Fruit fly (Drosophila melanogaster): ENCODE measurements around the gene crn.

Gene crn

DNA sequence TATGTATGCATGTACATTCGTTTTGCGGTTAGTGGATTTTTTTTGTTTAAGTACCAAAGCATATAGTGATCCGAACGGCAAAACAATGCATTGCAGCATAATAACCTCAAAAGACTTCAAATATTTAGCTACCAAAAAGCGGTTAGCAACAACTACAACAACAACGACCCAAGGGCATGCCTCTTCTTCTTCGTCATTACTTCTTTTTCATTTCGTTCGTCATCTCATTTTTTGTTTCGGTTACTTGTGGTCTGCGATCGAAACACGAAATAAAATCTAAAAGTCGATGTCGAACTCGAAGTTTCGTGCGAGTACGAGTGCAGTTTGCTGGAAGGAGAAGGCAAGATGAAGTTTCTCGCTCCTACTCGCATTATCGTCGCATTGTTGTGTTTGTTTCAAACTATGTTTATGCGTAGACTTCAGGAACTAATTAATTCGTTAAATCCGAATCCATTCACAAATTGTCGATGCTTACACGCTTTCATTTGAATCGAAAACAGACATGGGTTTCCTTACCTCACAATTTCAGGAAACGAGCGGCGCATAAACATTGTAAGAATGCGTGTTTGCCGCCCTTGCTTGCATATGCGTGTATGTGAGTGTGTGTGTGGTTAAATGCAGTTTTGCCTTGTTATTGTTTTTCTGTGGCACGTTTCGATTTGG, 49.1 kb upstream of the crn start (continued):
- TF ChIP-seq Opbp (GFP tag; IDR thresholded peaks at IDR 0.05; ENCODE audit: partially characterized antibody) (no peak), H15 (GFP tag; IDR thresholded peaks at IDR 0.05) (peak; percentile 73; the same call in 2 of the 3 replicates), Jarid2 (GFP tag; optimal IDR thresholded peaks at IDR 0.05) (peak; percentile 40), al (GFP tag; IDR thresholded peaks at IDR 0.05) (no peak), sim (GFP tag; IDR thresholded peaks at IDR 0.05) (peak; percentile 73), Dfd (GFP tag; optimal IDR thresholded peaks at IDR 0.05) (no peak), bsh (GFP tag; optimal IDR thresholded peaks at IDR 0.05) (peak; percentile 74 to 94), HLH3B (GFP tag; IDR thresholded peaks at IDR 0.05) (peak; percentile 80), toy (GFP tag; IDR thresholded peaks at IDR 0.05) (no peak), CG10462 (GFP tag; optimal IDR thresholded peaks at IDR 0.05) (peak; percentile 60), CG10565 (GFP tag; optimal IDR thresholded peaks at IDR 0.05) (no peak), CG10979 (tag; optimal IDR thresholded peaks at IDR 0.05) (peak; percentile 90), CG10431 (GFP tag; optimal IDR thresholded peaks at IDR 0.05) (peak; percentile 55), CG42726 (GFP tag; IDR thresholded peaks at IDR 0.05; ENCODE audit: partially characterized antibody) (no peak), pum (GFP tag; optimal IDR thresholded peaks at IDR 0.05) (peak; percentile 77), nmo (GFP tag; optimal IDR thresholded peaks at IDR 0.05) (peak; percentile 88), sima (GFP tag; optimal IDR thresholded peaks at IDR 0.05) (peak; percentile 5), CG8290 (GFP tag; optimal IDR thresholded peaks at IDR 0.05) (peak; percentile 77), CG8290 (tag; optimal IDR thresholded peaks at IDR 0.05) (peak; percentile 54 to 75), CG34422 (GFP tag; IDR thresholded peaks at IDR 0.05) (peak; percentile 83), CG31365 (tag; optimal IDR thresholded peaks at IDR 0.05) (peak; percentile 34), chinmo (GFP tag; IDR thresholded peaks at IDR 0.05; ENCODE audit: partially characterized antibody) (no peak), CG18764 (GFP tag; optimal IDR thresholded peaks at IDR 0.05) (peak; percentile 66), Rfx (GFP tag; IDR thresholded peaks at IDR 0.05) (peak; percentile 50; the same call in 1 of the 2 replicates), Gsc (GFP tag; IDR thresholded peaks at IDR 0.05) (no peak), Lim3 (GFP tag; IDR thresholded peaks at IDR 0.05) (no peak), CG15601 (tag; optimal IDR thresholded peaks at IDR 0.05) (peak; percentile 88), abd-A (tag; optimal IDR thresholded peaks at IDR 0.05) (no peak), Vsx1 (GFP tag; optimal IDR thresholded peaks at IDR 0.05) (peak; percentile 1), sens (GFP tag) (peak; percentile 99), hbn (GFP tag; IDR thresholded peaks at IDR 0.05; ENCODE audit: partially characterized antibody) (no peak), CG16813 (GFP tag; IDR thresholded peaks at IDR 0.05; ENCODE audit: partially characterized antibody) (no peak), sqz (GFP tag; optimal IDR thresholded peaks at IDR 0.05) (peak; percentile 52), CG4707 (GFP tag; optimal IDR thresholded peaks at IDR 0.05) (peak; percentile 79), sna (GFP tag; IDR thresholded peaks at IDR 0.05; ENCODE audit: partially characterized antibody) (no peak), Spps (tag; optimal IDR thresholded peaks at IDR 0.05) (peak; percentile 85), CG18599 (GFP tag; optimal IDR thresholded peaks at IDR 0.05) (peak; percentile 70), CG2678 (tag; optimal IDR thresholded peaks at IDR 0.05) (peak; percentile 74), Med (GFP tag) (peak; percentile 97), CG3838 (GFP tag; optimal IDR thresholded peaks at IDR 0.05) (peak; percentile 41), row (GFP tag; IDR thresholded peaks at IDR 0.05) (peak; percentile 90), Atf3 (GFP tag; optimal IDR thresholded peaks at IDR 0.05) (peak; percentile 81), aop (GFP tag; IDR thresholded peaks at IDR 0.05) (0 out of 2 replicates have a peak, but pooled peaks have one; percentile 50), CG6272 (GFP tag; IDR thresholded peaks at IDR 0.05) (no peak), bbx (GFP tag; IDR thresholded peaks at IDR 0.05; ENCODE audit: partially characterized antibody) (no peak), CG13894 (tag; optimal IDR thresholded peaks at IDR 0.05) (no peak), dm (GFP tag; optimal IDR thresholded peaks at IDR 0.05) (peak; percentile 61), CG6791 (GFP tag; IDR thresholded peaks at IDR 0.05; ENCODE audit: partially characterized antibody) (no peak), slou (GFP tag; optimal IDR thresholded peaks at IDR 0.05) (no peak)
